Fruit fly (Drosophila melanogaster) whole organism, embryonic: ENCODE measurements around the gene CG15547.

Source experiments
- Adf1 ChIP-seq: fragments of 200-800 bp; sonication (Bioruptor generic); IDR thresholded peaks from 2 replicates; pipeline ENCODE4 v1.3.6; 2022; ENCODE audit warnings: missing biosample characterization, missing genetic modification characterization
- Atf6 ChIP-seq: fragments of 200-800 bp; sonication (Bioruptor generic); IDR thresholded peaks from 2 replicates; pipeline ENCODE4 v1.3.6; 2022; ENCODE audit warnings: missing biosample characterization, missing genetic modification characterization
- B-H1 ChIP-seq: fragments of 200-800 bp; sonication (Bioruptor generic); IDR thresholded peaks from 3 replicates; pipeline ENCODE4 v1.3.6; 2022; ENCODE audit warnings: missing biosample characterization, missing genetic modification characterization
- BEAF-32 ChIP-seq: fragments of 200-800 bp; sonication (Bioruptor generic); optimal IDR thresholded peaks from 3 replicates; lab custom pipeline; 2017; ENCODE audit warnings: missing biosample characterization, missing genetic modification characterization, mild to moderate bottlenecking, moderate library complexity, missing genetic modification reagents
- Blimp-1 ChIP-seq: fragments of 200-800 bp; sonication (Bioruptor generic); optimal IDR thresholded peaks from 3 replicates; lab custom pipeline; 2018; ENCODE audit warnings: missing biosample characterization, missing genetic modification characterization, mild to moderate bottlenecking, moderate library complexity, missing genetic modification reagents
- CG11560 ChIP-seq: fragments of 200-800 bp; sonication (Bioruptor generic); IDR thresholded peaks from 3 replicates; pipeline ENCODE4 v1.3.6; 2022; ENCODE audit warnings: missing biosample characterization, missing genetic modification characterization
- CG13424 ChIP-seq: fragments of 200-800 bp; sonication (Bioruptor generic); optimal IDR thresholded peaks from 2 replicates; lab custom pipeline; 2019; ENCODE audit warnings: missing biosample characterization, mild to moderate bottlenecking, missing genetic modification characterization, moderate library complexity
- CG13894 ChIP-seq: fragments of 200-800 bp; sonication (Bioruptor generic); optimal IDR thresholded peaks from 3 replicates; lab custom pipeline; 2018; ENCODE audit warnings: missing biosample characterization, mild to moderate bottlenecking, missing genetic modification characterization, moderate library complexity
- CG14014 ChIP-seq: fragments of 200-800 bp; sonication (Bioruptor generic); IDR thresholded peaks from 2 replicates; pipeline ENCODE4 v1.3.6; 2022; ENCODE audit warnings: missing biosample characterization, missing genetic modification characterization
- CG17385 ChIP-seq: fragments of 200-800 bp; sonication (Bioruptor generic); optimal IDR thresholded peaks from 3 replicates; lab custom pipeline; 2018; ENCODE audit warnings: missing biosample characterization, mild to moderate bottlenecking, missing genetic modification characterization
- CG2712 ChIP-seq: fragments of 200-800 bp; optimal IDR thresholded peaks from 3 replicates; lab custom pipeline; 2019; ENCODE audit warnings: missing biosample characterization, mild to moderate bottlenecking, missing genetic modification characterization, moderate library complexity
- CG34224 ChIP-seq: fragments of 200-800 bp; sonication (Bioruptor generic); IDR thresholded peaks from 3 replicates; pipeline ENCODE4 v1.3.6; 2022; ENCODE audit warnings: missing biosample characterization, missing genetic modification characterization; ENCODE audit not compliant: partially characterized antibody
- CG4282 ChIP-seq: fragments of 200-800 bp; sonication (Bioruptor generic); optimal IDR thresholded peaks from 2 replicates; lab custom pipeline; 2016; ENCODE audit warnings: missing biosample characterization, missing genetic modification characterization
- CG6791 ChIP-seq: fragments of 200-800 bp; sonication (Bioruptor generic); IDR thresholded peaks from 3 replicates; pipeline ENCODE4 v1.3.6; 2022; ENCODE audit warnings: missing biosample characterization, missing genetic modification characterization; ENCODE audit not compliant: partially characterized antibody
- CG7839 ChIP-seq: fragments of 200-800 bp; sonication (Bioruptor generic); optimal IDR thresholded peaks from 3 replicates; lab custom pipeline; 2018; ENCODE audit warnings: missing biosample characterization, mild to moderate bottlenecking, missing genetic modification characterization, moderate library complexity
- CG9932 ChIP-seq: fragments of 200-800 bp; sonication (Bioruptor generic); IDR thresholded peaks from 2 replicates; pipeline ENCODE4 v1.3.6; 2022; ENCODE audit warnings: missing biosample characterization, missing genetic modification characterization
- Dbx ChIP-seq: fragments of 200-800 bp; sonication (Bioruptor generic); IDR thresholded peaks from 3 replicates; pipeline ENCODE4 v1.3.6; 2022; ENCODE audit warnings: missing biosample characterization, missing genetic modification characterization
- Deaf1 ChIP-seq: fragments of 200-800 bp; optimal IDR thresholded peaks from 3 replicates; lab custom pipeline; 2019; ENCODE audit warnings: missing biosample characterization, mild to moderate bottlenecking, missing genetic modification characterization, moderate library complexity
- Dfd ChIP-seq, 2 experiments: fragments of >200 bp; optimal IDR thresholded peaks; 2 replicates each; lab custom pipeline; 2017; ENCODE audit warnings: missing biosample characterization in 2 of 2, missing genetic modification characterization in 2 of 2
- Dip2 ChIP-seq: fragments of 200-800 bp; sonication (Bioruptor generic); IDR thresholded peaks from 2 replicates; pipeline ENCODE4 v1.3.6; 2022; ENCODE audit warnings: missing biosample characterization, missing genetic modification characterization
- Gug ChIP-seq: fragments of 200-800 bp; sonication (Bioruptor generic); IDR thresholded peaks from 4 replicates; pipeline ENCODE4 v1.3.6; 2022; ENCODE audit warnings: missing biosample characterization, missing genetic modification characterization
- Hey ChIP-seq: fragments of 200-800 bp; sonication (Bioruptor generic); optimal IDR thresholded peaks from 3 replicates; lab custom pipeline; 2018; ENCODE audit warnings: missing biosample characterization, mild to moderate bottlenecking, missing genetic modification characterization
- Jarid2 ChIP-seq: fragments of 200-800 bp; sonication (Bioruptor generic); optimal IDR thresholded peaks from 3 replicates; lab custom pipeline; 2017; ENCODE audit warnings: mild to moderate bottlenecking, missing biosample characterization, missing genetic modification reagents, missing genetic modification characterization
- Max ChIP-seq: fragments of 200-800 bp; sonication (Bioruptor generic); optimal IDR thresholded peaks from 2 replicates; lab custom pipeline; 2016; ENCODE audit warnings: missing biosample characterization, mild to moderate bottlenecking, missing genetic modification characterization
- Med ChIP-seq: fragments of 200-800 bp; sonication (Bioruptor generic); peaks from one replicate; lab custom pipeline; 2016; ENCODE audit warnings: missing biosample characterization, missing genetic modification characterization, mild to moderate bottlenecking, inconsistent platforms, moderate library complexity
- Poxn ChIP-seq: fragments of 200-800 bp; sonication (Bioruptor generic); IDR thresholded peaks from 2 replicates; pipeline ENCODE4 v1.3.6; 2022; ENCODE audit warnings: missing biosample characterization, missing genetic modification characterization
- Sox100B ChIP-seq: fragments of 200-800 bp; sonication (Bioruptor generic); optimal IDR thresholded peaks from 3 replicates; lab custom pipeline; 2018; ENCODE audit warnings: missing biosample characterization, mild to moderate bottlenecking, missing genetic modification characterization
- YL-1 ChIP-seq: fragments of 200-800 bp; sonication (Bioruptor generic); optimal IDR thresholded peaks from 3 replicates; lab custom pipeline; 2017; ENCODE audit warnings: missing biosample characterization, mild to moderate bottlenecking, missing genetic modification characterization
- abd-A ChIP-seq: fragments of 200-800 bp; sonication (Bioruptor generic); optimal IDR thresholded peaks from 3 replicates; lab custom pipeline; 2019; ENCODE audit warnings: missing biosample characterization, mild to moderate bottlenecking, missing genetic modification characterization, moderate library complexity
- chif ChIP-seq, 2 experiments: fragments of 200-800 bp; sonication (Bioruptor generic); optimal IDR thresholded peaks; 3 replicates each; lab custom pipeline; 2016; ENCODE audit warnings: missing biosample characterization in 2 of 2, missing genetic modification characterization in 2 of 2
- chinmo ChIP-seq: fragments of 200-800 bp; sonication (Bioruptor generic); IDR thresholded peaks from 4 replicates; pipeline ENCODE4 v1.3.6; 2022; ENCODE audit warnings: missing biosample characterization, missing genetic modification characterization; ENCODE audit not compliant: partially characterized antibody
- croc ChIP-seq: fragments of 200-800 bp; sonication (Bioruptor generic); conservative IDR thresholded peaks from 3 replicates; pipeline ENCODE4 v1.3.6; 2022; ENCODE audit warnings: missing biosample characterization, missing genetic modification characterization
- gce ChIP-seq: fragments of 200-800 bp; sonication (Bioruptor generic); IDR thresholded peaks from 3 replicates; pipeline ENCODE4 v1.3.6; 2022; ENCODE audit warnings: missing biosample characterization, missing genetic modification characterization
- jumu ChIP-seq: fragments of 200-800 bp; sonication (Bioruptor generic); optimal IDR thresholded peaks from 3 replicates; lab custom pipeline; 2016; ENCODE audit warnings: missing biosample characterization, missing genetic modification characterization
- ken ChIP-seq: fragments of 200-800 bp; sonication (Bioruptor generic); IDR thresholded peaks from 3 replicates; pipeline ENCODE4 v1.3.6; 2022; ENCODE audit warnings: missing biosample characterization, missing genetic modification characterization
- nerfin-1 ChIP-seq: fragments of 200-800 bp; sonication (Bioruptor generic); optimal IDR thresholded peaks from 3 replicates; lab custom pipeline; 2019; ENCODE audit warnings: missing biosample characterization, mild to moderate bottlenecking, missing genetic modification characterization, moderate library complexity
- nmo ChIP-seq: fragments of 200-800 bp; sonication (Bioruptor generic); optimal IDR thresholded peaks from 2 replicates; lab custom pipeline; 2018; ENCODE audit warnings: missing biosample characterization, mild to moderate bottlenecking, missing genetic modification characterization, moderate library complexity
- phol ChIP-seq: fragments of 200-800 bp; sonication (Bioruptor generic); optimal IDR thresholded peaks from 3 replicates; lab custom pipeline; 2018; ENCODE audit warnings: missing biosample characterization, mild to moderate bottlenecking, missing genetic modification characterization, moderate library complexity
- pnt ChIP-seq: fragments of 200-800 bp; sonication (Bioruptor generic); optimal IDR thresholded peaks from 3 replicates; lab custom pipeline; 2016; ENCODE audit warnings: missing biosample characterization, missing genetic modification characterization
- rib ChIP-seq: fragments of 200-800 bp; sonication (Bioruptor generic); IDR thresholded peaks from 2 replicates; pipeline ENCODE4 v1.3.6; 2022; ENCODE audit warnings: missing biosample characterization, missing genetic modification characterization
- run ChIP-seq: fragments of 200-800 bp; sonication (Bioruptor generic); optimal IDR thresholded peaks from 3 replicates; lab custom pipeline; 2018; ENCODE audit warnings: missing biosample characterization, mild to moderate bottlenecking, missing genetic modification characterization
- seq ChIP-seq: fragments of 200-800 bp; sonication (Bioruptor generic); IDR thresholded peaks from 2 replicates; pipeline ENCODE4 v1.3.6; 2022; ENCODE audit warnings: missing biosample characterization, missing genetic modification characterization
- sisA ChIP-seq: fragments of 200-800 bp; sonication (Bioruptor generic); IDR thresholded peaks from 2 replicates; pipeline ENCODE4 v1.3.6; 2022; ENCODE audit warnings: missing biosample characterization, missing genetic modification characterization
- so ChIP-seq: fragments of 200-800 bp; sonication (Bioruptor generic); IDR thresholded peaks from 3 replicates; pipeline ENCODE4 v1.3.6; 2022; ENCODE audit warnings: missing biosample characterization, missing genetic modification characterization
- ssp ChIP-seq: fragments of 200-800 bp; sonication (Bioruptor generic); IDR thresholded peaks from 2 replicates; pipeline ENCODE4 v1.3.6; 2022; ENCODE audit warnings: missing biosample characterization, missing genetic modification characterization
- unc-4 ChIP-seq: fragments of 200-800 bp; sonication (Bioruptor generic); IDR thresholded peaks from 2 replicates; pipeline ENCODE4 v1.3.6; 2022; ENCODE audit warnings: missing biosample characterization, missing genetic modification characterization; ENCODE audit not compliant: partially characterized antibody
- z ChIP-seq: fragments of 200-800 bp; sonication (Bioruptor generic); IDR thresholded peaks from 3 replicates; pipeline ENCODE4 v1.3.6; 2022; ENCODE audit warnings: missing biosample characterization, missing genetic modification characterization

The CG15547 gene

dm6 chr3R:30880024-30880423 lies 3.3 kb downstream of the CG15547 start:
- TF ChIP-seq CG7839: no peak
- TF ChIP-seq z (GFP tag; lab: Robert Waterston, UW): peak; percentile 85
- peak; percentile 10 for TF ChIP-seq BEAF-32 (GFP tag; lab: Kevin White, UChicago)
- 0 out of 4 replicates have a peak, but pooled peaks have one; percentile 9 for TF ChIP-seq chinmo (GFP tag; lab: Robert Waterston, UW)
- peak; percentile 10 for TF ChIP-seq Med (GFP tag; lab: Kevin White, UChicago)
- peak; percentile 70 for TF ChIP-seq CG17385 (GFP tag; lab: Kevin White, UChicago)
- no peak for TF ChIP-seq croc (GFP tag; lab: Robert Waterston, UW)
- no peak for TF ChIP-seq Atf6 (GFP tag; lab: Robert Waterston, UW)
- peak; percentile 21; the same call in 1 of the 3 replicates for TF ChIP-seq CG34224 (GFP tag; lab: Robert Waterston, UW)
- 0 out of 2 replicates have a peak, but pooled peaks have one; percentile 11 for TF ChIP-seq CG9932 (GFP tag; lab: Robert Waterston, UW)
- TF ChIP-seq Deaf1 (tag; lab: Kevin White, UChicago): peak; percentile 16
- peak; percentile 66; the same call in 1 of the 2 replicates for TF ChIP-seq seq
- no peak for TF ChIP-seq jumu
- peak; percentile 95 for TF ChIP-seq Adf1
- TF ChIP-seq unc-4 (GFP tag; lab: Robert Waterston, UW): 0 out of 2 replicates have a peak, but pooled peaks have one; percentile 19
- peak; percentile 95 for TF ChIP-seq nerfin-1 (tag; lab: Kevin White, UChicago)
- TF ChIP-seq so (GFP tag; lab: Robert Waterston, UW): no peak
- TF ChIP-seq run (tag; lab: Kevin White, UChicago): no peak
- peak; percentile 21 for TF ChIP-seq CG2712
- no peak for TF ChIP-seq Poxn (GFP tag; lab: Robert Waterston, UW)
- TF ChIP-seq abd-A: peak; percentile 21

dm6 chr3R:30878105-30878504 lies 5.2 kb downstream of the CG15547 start:
- TF ChIP-seq chinmo (GFP tag; lab: Robert Waterston, UW) (0 out of 4 replicates have a peak, but pooled peaks have one; percentile 7), Dbx (GFP tag; lab: Robert Waterston, UW) (no peak), Sox100B (GFP tag; lab: Kevin White, UChicago) (no peak), ken (GFP tag; lab: Robert Waterston, UW) (no peak), CG34224 (GFP tag; lab: Robert Waterston, UW) (no peak), Dip2 (GFP tag; lab: Robert Waterston, UW) (no peak), sisA (no peak), Dfd (GFP tag; optimal IDR thresholded peaks at IDR 0.05; lab: Kevin White, UChicago) (peak in 1 of 2 experiments; percentile 92)

dm6 chr3R:30876136-30876683 lies 7.1 kb downstream of the CG15547 start, which contains the start of gene CG15546:
TSS of gene CG15546 (minus strand) at chr3R:30876186.
- TF ChIP-seq nmo (GFP tag; lab: Kevin White, UChicago): no peak
- TF ChIP-seq Hey: no peak
- no peak for TF ChIP-seq Max (GFP tag; lab: Kevin White, UChicago)
- TF ChIP-seq phol (tag; lab: Kevin White, UChicago): no peak
- TF ChIP-seq gce (GFP tag; lab: Robert Waterston, UW): no peak
- TF ChIP-seq chif (GFP tag; optimal IDR thresholded peaks at IDR 0.05; lab: Kevin White, UChicago): no peak
- TF ChIP-seq CG13424 (tag; lab: Kevin White, UChicago): no peak
- no peak for TF ChIP-seq pnt (GFP tag; lab: Kevin White, UChicago)
- TF ChIP-seq CG14014 (GFP tag; lab: Robert Waterston, UW): 0 out of 2 replicates have a peak, but pooled peaks have one; percentile 23
- TF ChIP-seq Jarid2 (GFP tag; lab: Kevin White, UChicago): no peak
- no peak for TF ChIP-seq CG11560
- TF ChIP-seq CG4282: no peak
- no peak for TF ChIP-seq B-H1 (GFP tag; lab: Robert Waterston, UW)
- TF ChIP-seq CG13894 (tag; lab: Kevin White, UChicago): no peak
- peak; percentile 6; the same call in 1 of the 2 replicates for TF ChIP-seq Adf1
- TF ChIP-seq z (GFP tag; lab: Robert Waterston, UW): no peak
- TF ChIP-seq CG6791: no peak
- TF ChIP-seq Blimp-1: no peak
- no peak for TF ChIP-seq ssp (GFP tag; lab: Robert Waterston, UW)
- no peak for TF ChIP-seq rib (GFP tag; lab: Robert Waterston, UW)
- no peak for TF ChIP-seq Gug (GFP tag; lab: Robert Waterston, UW)
- no peak for TF ChIP-seq YL-1 (GFP tag; lab: Kevin White, UChicago)
